Worm (Caenorhabditis elegans): ENCODE measurements around the gene srg-64.

The srg-64 gene

DNA sequence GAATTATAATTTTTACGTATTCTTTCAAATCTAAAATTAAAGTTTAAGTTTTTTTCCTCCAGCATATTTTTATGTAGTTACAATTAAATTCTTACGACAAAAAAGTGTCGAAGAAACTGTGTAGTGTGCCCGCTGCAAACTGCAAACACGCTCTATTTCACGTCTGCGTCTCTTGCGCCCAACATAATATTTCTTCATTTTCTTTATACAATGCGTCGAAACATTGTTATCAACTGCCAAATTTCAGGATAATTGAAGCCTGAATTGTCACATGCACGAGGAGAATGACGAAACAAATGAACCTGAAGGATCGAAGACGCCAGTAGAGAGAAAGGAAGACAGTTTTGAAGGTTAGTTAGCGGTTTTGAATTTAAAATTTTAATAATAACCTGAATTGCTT, 51.2 kb downstream of the srg-64 start, which contains the start of gene C03H12.1:
C03H12.1 (plus strand) TSS at position 206 of the 400 bp plus-strand sequence.
- TF ChIP-seq ztf-23 (GFP tag; IDR thresholded peaks at IDR 0.05), result no peak
